Worm (Caenorhabditis elegans): ENCODE results near the gene K03B4.4.

- TF ChIP-seq ama-1 (optimal IDR thresholded peaks at IDR 0.05) (no peak), tbx-11 (GFP tag; IDR thresholded peaks at IDR 0.05) (no peak), ceh-13 (GFP tag; optimal IDR thresholded peaks at IDR 0.05) (no peak), hmbx-1 (tag; optimal IDR thresholded peaks at IDR 0.05) (no peak)
Observed at ce11 chrV:4693282-4693588, 11.5 kb downstream of the K03B4.4 start.

Data from whole organism, early embryonic.